Worm (Caenorhabditis elegans) whole organism, late embryonic: ENCODE data around the gene R53.8.

Experiments
- ceh-2 ChIP-seq: sonication (generic microtip); optimal IDR thresholded peaks from 2 replicates; lab custom pipeline; 2016; ENCODE audit warnings: missing genotype, missing genetic modification characterization, missing compliant biosample characterization
- mec-3 ChIP-seq: sonication (generic microtip); optimal IDR thresholded peaks from 2 replicates; lab custom pipeline; 2016; ENCODE audit warnings: borderline replicate concordance, missing genetic modification characterization, missing compliant biosample characterization
- nhr-11 ChIP-seq: fragments of 150-350 bp; optimal IDR thresholded peaks from 2 replicates; lab custom pipeline; 2014; ENCODE audit warnings: missing biosample characterization, missing genetic modification characterization
- ttx-3 ChIP-seq: sonication (generic microtip); optimal IDR thresholded peaks from 2 replicates; lab custom pipeline; 2016; ENCODE audit warnings: missing genetic modification reagents, missing genetic modification characterization, missing compliant biosample characterization

ce11 chrII:9936859-9937258 lies 39.6 kb upstream of the R53.8 start, which contains the start of gene C05C10.3:
- TF ChIP-seq mec-3 = no peak
- no peak for TF ChIP-seq ceh-2 (tag; lab: Kevin White, UChicago)
- no peak for TF ChIP-seq nhr-11 (tag; lab: Kevin White, UChicago)
- no peak for TF ChIP-seq ttx-3
